Fruit fly (Drosophila melanogaster): ENCODE data around the gene GMF.

Gene GMF

dm6 chr2L:16329102-16329520 is 26.4 kb upstream of the GMF start, which contains the start of gene mRpL4 (continued):
- TF ChIP-seq Sox100B (GFP tag; optimal IDR thresholded peaks at IDR 0.05): peak; percentile 30
- TF ChIP-seq Taf1 (GFP tag; IDR thresholded peaks at IDR 0.05): peak; percentile 49; the same call in 1 of the 2 replicates
- TF ChIP-seq PHDP (tag; optimal IDR thresholded peaks at IDR 0.05): no peak
- TF ChIP-seq luna (GFP tag; optimal IDR thresholded peaks at IDR 0.05): peak; percentile 29
- TF ChIP-seq fd3F (GFP tag; optimal IDR thresholded peaks at IDR 0.05): peak; percentile 22
- TF ChIP-seq ci (GFP tag; IDR thresholded peaks at IDR 0.05): peak; percentile 63
- TF ChIP-seq Nf-YA (GFP tag; IDR thresholded peaks at IDR 0.05): no peak
- no peak for TF ChIP-seq ash1 (GFP tag; optimal IDR thresholded peaks at IDR 0.05)
- no peak for TF ChIP-seq CG1529 (GFP tag; optimal IDR thresholded peaks at IDR 0.05)
- TF ChIP-seq CG8359 (GFP tag; optimal IDR thresholded peaks at IDR 0.05; ENCODE audit: borderline replicate concordance): no peak
- no peak for TF ChIP-seq CG3281 (GFP tag; optimal IDR thresholded peaks at IDR 0.05)
- TF ChIP-seq CG2199 (GFP tag; IDR thresholded peaks at IDR 0.05): peak; percentile 87
- TF ChIP-seq Meics (GFP tag; optimal IDR thresholded peaks at IDR 0.05): peak; percentile 100
- no peak for TF ChIP-seq sr (GFP tag; IDR thresholded peaks at IDR 0.05)
- peak; percentile 56 for TF ChIP-seq CoRest (tag; optimal IDR thresholded peaks at IDR 0.05)
- TF ChIP-seq NK7.1 (GFP tag; optimal IDR thresholded peaks at IDR 0.05): no peak
- TF ChIP-seq CG13894 (tag; optimal IDR thresholded peaks at IDR 0.05): peak; percentile 59
- no peak for TF ChIP-seq CG14965 (GFP tag; optimal IDR thresholded peaks at IDR 0.05; ENCODE audit: borderline replicate concordance)
- TF ChIP-seq Gug (GFP tag; IDR thresholded peaks at IDR 0.05): peak; percentile 84
- peak; percentile 76 for TF ChIP-seq Chrac-16 (GFP tag; optimal IDR thresholded peaks at IDR 0.05)
- TF ChIP-seq ewg (GFP tag; optimal IDR thresholded peaks at IDR 0.05): peak; percentile 9
- peak; percentile 93 for TF ChIP-seq row (GFP tag; IDR thresholded peaks at IDR 0.05)
- TF ChIP-seq NFAT (GFP tag; IDR thresholded peaks at IDR 0.05): peak; percentile 83
- peak; percentile 81 for TF ChIP-seq HmgZ (tag; optimal IDR thresholded peaks at IDR 0.05)
- TF ChIP-seq CG17186 (GFP tag; optimal IDR thresholded peaks at IDR 0.05): peak; percentile 84
- TF ChIP-seq mam (GFP tag; optimal IDR thresholded peaks at IDR 0.05): peak; percentile 87
- peak; percentile 58 for TF ChIP-seq CG3163 (GFP tag; optimal IDR thresholded peaks at IDR 0.05)
- no peak for TF ChIP-seq CG2202 (tag; optimal IDR thresholded peaks at IDR 0.05)
- peak; percentile 81 for TF ChIP-seq CG14710 (tag; optimal IDR thresholded peaks at IDR 0.05)
- TF ChIP-seq CG10147 (GFP tag; optimal IDR thresholded peaks at IDR 0.05): no peak
- TF ChIP-seq Hmx (GFP tag; optimal IDR thresholded peaks at IDR 0.05): no peak
- no peak for TF ChIP-seq ssp (GFP tag; IDR thresholded peaks at IDR 0.05)
- TF ChIP-seq Dip3 (GFP tag; optimal IDR thresholded peaks at IDR 0.05): peak; percentile 89
- peak; percentile 14 for TF ChIP-seq D19B (GFP tag; optimal IDR thresholded peaks at IDR 0.05)
- TF ChIP-seq br (optimal IDR thresholded peaks at IDR 0.05): no peak
- no peak for TF ChIP-seq CG8281 (tag; optimal IDR thresholded peaks at IDR 0.05)
- TF ChIP-seq tio (GFP tag; optimal IDR thresholded peaks at IDR 0.05): peak; percentile 53
- TF ChIP-seq CG30403 (GFP tag; optimal IDR thresholded peaks at IDR 0.05): peak; percentile 83
- peak; percentile 57 for TF ChIP-seq CG8924 (tag; optimal IDR thresholded peaks at IDR 0.05)
- peak; percentile 74; the same call in 1 of the 2 replicates for TF ChIP-seq ranshi (GFP tag; IDR thresholded peaks at IDR 0.05)
- peak; percentile 74 for TF ChIP-seq CG6272 (GFP tag; IDR thresholded peaks at IDR 0.05)
- TF ChIP-seq CG4617 (GFP tag; optimal IDR thresholded peaks at IDR 0.05; ENCODE audit: borderline replicate concordance): peak; percentile 89
- TF ChIP-seq CG8765 (GFP tag; IDR thresholded peaks at IDR 0.05): peak; percentile 34; the same call in 1 of the 2 replicates
- TF ChIP-seq CG7963 (GFP tag; IDR thresholded peaks at IDR 0.05; ENCODE audit: partially characterized antibody): peak; percentile 95
- peak; percentile 98 for TF ChIP-seq vnd (GFP tag; IDR thresholded peaks at IDR 0.05; ENCODE audit: partially characterized antibody)
- peak; percentile 89 for TF ChIP-seq grau (tag; optimal IDR thresholded peaks at IDR 0.05)
- TF ChIP-seq CG6254 (GFP tag; optimal IDR thresholded peaks at IDR 0.05): peak; percentile 17
- peak; percentile 99 for TF ChIP-seq Scr (GFP tag; IDR thresholded peaks at IDR 0.05; ENCODE audit: partially characterized antibody)
- peak; percentile 79 for TF ChIP-seq HmgD (GFP tag; optimal IDR thresholded peaks at IDR 0.05)
- TF ChIP-seq ase (GFP tag; IDR thresholded peaks at IDR 0.05): no peak; the same call in 1 of the 3 replicates
- no peak for TF ChIP-seq CG17912 (GFP tag; optimal IDR thresholded peaks at IDR 0.05)

Measured in whole organism, embryonic.